Worm (Caenorhabditis elegans) whole organism, mixed stage, embryonic: Measurements from ENCODE around the gene fnta-1.
A peak's percentile ranks its signal among the peaks of the same experiment; 100 is the strongest.

ENCODE experiments used
- M03D4.4 ChIP-seq: sonication (generic microtip); optimal IDR thresholded peaks from 2 replicates; lab custom pipeline; 2017; ENCODE audit warnings: mild to moderate bottlenecking, missing genetic modification characterization, missing compliant biosample characterization
- bed-3 ChIP-seq: fragments of 200-800 bp; sonication (Bioruptor generic); optimal IDR thresholded peaks from 3 replicates; lab custom pipeline; 2018; ENCODE audit warnings: mild to moderate bottlenecking, missing genetic modification characterization, moderate library complexity, missing compliant biosample characterization
- ceh-39 ChIP-seq: fragments of 150-350 bp; optimal IDR thresholded peaks from 2 replicates; lab custom pipeline; 2014; ENCODE audit warnings: missing biosample characterization, missing genetic modification characterization
- ceh-43 ChIP-seq: fragments of 200-800 bp; sonication (Bioruptor generic); optimal IDR thresholded peaks from 2 replicates; lab custom pipeline; 2018; ENCODE audit warnings: mild to moderate bottlenecking, missing genetic modification characterization, moderate library complexity, missing compliant biosample characterization
- ceh-83 ChIP-seq: fragments of 200-800 bp; sonication (Bioruptor generic); optimal IDR thresholded peaks from 2 replicates; lab custom pipeline; 2018; ENCODE audit warnings: mild to moderate bottlenecking, missing genetic modification characterization, missing compliant biosample characterization
- ces-1 ChIP-seq: fragments of 150-350 bp; optimal IDR thresholded peaks from 2 replicates; lab custom pipeline; 2014; ENCODE audit warnings: missing biosample characterization, missing genetic modification reagents, missing genetic modification characterization
- drap-1 ChIP-seq: fragments of 200-800 bp; sonication (Bioruptor generic); optimal IDR thresholded peaks from 3 replicates; lab custom pipeline; 2018; ENCODE audit warnings: mild to moderate bottlenecking, missing genetic modification characterization, missing compliant biosample characterization
- elt-1 ChIP-seq: sonication (generic microtip); optimal IDR thresholded peaks from 2 replicates; lab custom pipeline; 2017; ENCODE audit warnings: missing genetic modification characterization, mild to moderate bottlenecking, missing compliant biosample characterization, antibody characterized with exemption, moderate library complexity, borderline replicate concordance; ENCODE audit not compliant: insufficient read depth
- elt-3 ChIP-seq: fragments of 150-350 bp; optimal IDR thresholded peaks from 2 replicates; lab custom pipeline; 2014; ENCODE audit warnings: missing biosample characterization, missing genetic modification characterization
- hlh-1 ChIP-seq: fragments of 150-350 bp; optimal IDR thresholded peaks from 2 replicates; lab custom pipeline; 2014; ENCODE audit warnings: missing biosample characterization, missing genetic modification reagents, missing genetic modification characterization
- lin-13 ChIP-seq: fragments of 150-350 bp; optimal IDR thresholded peaks from 2 replicates; lab custom pipeline; 2014; ENCODE audit warnings: missing biosample characterization, missing genetic modification characterization
- lsy-2 ChIP-seq: fragments of 150-350 bp; optimal IDR thresholded peaks from 2 replicates; lab custom pipeline; 2014; ENCODE audit warnings: missing biosample characterization, missing genetic modification characterization
- mab-5 ChIP-seq: fragments of 150-350 bp; optimal IDR thresholded peaks from 2 replicates; lab custom pipeline; 2014; ENCODE audit warnings: missing biosample characterization, missing genetic modification characterization
- mep-1 ChIP-seq: fragments of 150-350 bp; optimal IDR thresholded peaks from 2 replicates; lab custom pipeline; 2017; ENCODE audit warnings: missing biosample characterization, missing genetic modification reagents, missing genetic modification characterization, inconsistent platforms
- mls-2 ChIP-seq: sonication (generic microtip); optimal IDR thresholded peaks from 2 replicates; lab custom pipeline; 2016; ENCODE audit warnings: mild to moderate bottlenecking, missing genetic modification characterization, moderate library complexity, missing compliant biosample characterization
- nhr-2 ChIP-seq: fragments of 150-350 bp; optimal IDR thresholded peaks from 2 replicates; lab custom pipeline; 2014; ENCODE audit warnings: missing biosample characterization, missing genetic modification characterization
- nhr-237 ChIP-seq: fragments of 150-350 bp; optimal IDR thresholded peaks from 2 replicates; lab custom pipeline; 2014; ENCODE audit warnings: missing biosample characterization, missing genetic modification characterization
- nhr-28 ChIP-seq: fragments of 150-350 bp; optimal IDR thresholded peaks from 2 replicates; lab custom pipeline; 2014; ENCODE audit warnings: missing biosample characterization, missing genetic modification characterization
- nhr-76 ChIP-seq: sonication (generic microtip); optimal IDR thresholded peaks from 2 replicates; lab custom pipeline; 2017; ENCODE audit warnings: missing biosample characterization, missing genetic modification characterization
- pha-4 ChIP-seq: fragments of 150-350 bp; optimal IDR thresholded peaks from 2 replicates; lab custom pipeline; 2018; ENCODE audit warnings: missing biosample characterization, missing genetic modification reagents, missing genetic modification characterization
- sem-2 ChIP-seq: fragments of 200-800 bp; sonication (Bioruptor generic); optimal IDR thresholded peaks from 2 replicates; lab custom pipeline; 2018; ENCODE audit warnings: mild to moderate bottlenecking, missing genetic modification characterization, missing compliant biosample characterization
- snpc-4 ChIP-seq: fragments of 150-350 bp; optimal IDR thresholded peaks from 2 replicates; lab custom pipeline; 2014; ENCODE audit warnings: missing biosample characterization, missing genetic modification characterization
- sptf-1 ChIP-seq: sonication (generic microtip); optimal IDR thresholded peaks from 2 replicates; lab custom pipeline; 2017; ENCODE audit warnings: mild to moderate bottlenecking, missing genetic modification characterization, moderate library complexity, missing compliant biosample characterization
- tbx-8 ChIP-seq: fragments of 200-800 bp; sonication (Bioruptor generic); optimal IDR thresholded peaks from 2 replicates; lab custom pipeline; 2018; ENCODE audit warnings: mild to moderate bottlenecking, missing genetic modification characterization, moderate library complexity, missing compliant biosample characterization
- unc-120 ChIP-seq: sonication (generic microtip); optimal IDR thresholded peaks from 2 replicates; lab custom pipeline; 2017; ENCODE audit warnings: missing genetic modification characterization, missing compliant biosample characterization; ENCODE audit not compliant: poor library complexity, severe bottlenecking
- unc-39 ChIP-seq: fragments of 150-350 bp; optimal IDR thresholded peaks from 2 replicates; lab custom pipeline; 2014; ENCODE audit warnings: missing biosample characterization, missing genetic modification characterization
- unc-62 ChIP-seq: fragments of 150-350 bp; optimal IDR thresholded peaks from 2 replicates; lab custom pipeline; 2014; ENCODE audit warnings: missing biosample characterization, missing genetic modification reagents, missing genetic modification characterization
- zip-8 ChIP-seq: fragments of 150-350 bp; optimal IDR thresholded peaks from 2 replicates; lab custom pipeline; 2014; ENCODE audit warnings: missing biosample characterization, missing genetic modification characterization
- ztf-11 ChIP-seq: fragments of 150-350 bp; optimal IDR thresholded peaks from 2 replicates; lab custom pipeline; 2014; ENCODE audit warnings: missing biosample characterization, missing genetic modification characterization

fnta-1 gene

ce11 chrIV:240257-240754 lies at the start of gene fnta-1, which contains the start of gene cogc-8:
fnta-1 (minus strand) TSS chrIV:240307.
cogc-8 (plus strand) TSS chrIV:240451.
- TF ChIP-seq sptf-1 (no peak), lin-13 (tag; lab: Kevin White, UChicago) (peak; percentile 3), ces-1 (peak; percentile 37), lsy-2 (tag; lab: Kevin White, UChicago) (peak; percentile 32)

DNA sequence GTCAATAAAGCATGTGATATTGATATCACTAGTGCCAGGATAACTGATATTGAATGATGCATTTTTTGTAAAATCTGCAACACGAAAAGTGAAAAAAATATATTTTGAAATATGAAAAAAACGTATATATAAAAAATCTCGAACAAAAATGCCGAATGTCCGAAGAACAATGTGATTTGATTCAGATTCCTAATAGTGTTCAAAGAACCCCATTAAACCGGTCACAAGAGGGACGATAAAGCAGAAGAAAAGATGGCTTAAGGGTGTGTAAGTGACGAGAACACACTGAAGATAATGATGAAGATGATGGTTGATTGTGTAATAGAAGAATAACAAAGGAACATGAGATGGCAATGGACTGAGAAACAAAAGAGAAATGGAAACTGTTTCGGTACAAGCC lies 47.9 kb upstream of the fnta-1 start, which contains the start of gene T21D12.14:
Gene T21D12.14, minus strand, starts transcription at position 101 of the 400 bp plus-strand sequence.
- TF ChIP-seq drap-1 (GFP tag; lab: Kevin White, UChicago) (no peak), nhr-2 (no peak)

- no peak for TF ChIP-seq unc-120 (tag; lab: Kevin White, UChicago)
- no peak for TF ChIP-seq bed-3 (GFP tag; lab: Kevin White, UChicago)
- TF ChIP-seq unc-62 = no peak
- no peak for TF ChIP-seq mab-5 (tag; lab: Kevin White, UChicago)
- no peak for TF ChIP-seq snpc-4 (tag; lab: Kevin White, UChicago)
- no peak for TF ChIP-seq ztf-11 (tag; lab: Kevin White, UChicago)
- TF ChIP-seq mep-1 (tag; lab: Kevin White, UChicago) = no peak
- TF ChIP-seq tbx-8 = no peak
- no peak for TF ChIP-seq zip-8 (tag; lab: Kevin White, UChicago)
- no peak for TF ChIP-seq sptf-1
Measured at ce11 chrIV:283347-283746, 43.2 kb upstream of the fnta-1 start, which contains the start of gene best-19. best-19 (plus strand) TSS chrIV:283647.

DNA sequence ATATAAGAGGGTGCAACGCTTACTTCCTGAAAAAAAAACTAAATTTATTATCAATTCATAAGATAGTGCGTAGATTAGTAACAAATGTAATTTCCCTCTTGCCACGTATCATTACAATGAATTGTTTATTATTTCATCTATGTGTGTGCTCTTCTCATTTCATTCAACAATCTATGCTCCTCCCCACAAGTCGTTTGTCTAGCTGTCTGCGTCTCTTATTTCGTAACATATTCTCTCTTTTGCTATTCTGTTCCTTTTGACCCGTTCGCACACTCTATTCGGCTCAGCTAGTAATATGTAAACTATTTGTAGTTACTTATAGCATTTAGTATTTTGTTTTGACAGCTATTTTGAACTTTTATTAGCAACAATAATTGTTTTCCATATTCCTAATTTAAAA lies 41.9 kb upstream of the fnta-1 start:
- TF ChIP-seq sem-2 (no peak), ceh-83 (no peak), elt-1 (no peak), nhr-2 (no peak), unc-120 (tag; lab: Kevin White, UChicago) (peak; percentile 56), ces-1 (peak; percentile 14), nhr-76 (tag; lab: Kevin White, UChicago) (no peak), mep-1 (tag; lab: Kevin White, UChicago) (no peak)

ce11 chrIV:278284-278683 lies 38.2 kb upstream of the fnta-1 start:
- TF ChIP-seq drap-1 (GFP tag; lab: Kevin White, UChicago) (no peak), nhr-76 (tag; lab: Kevin White, UChicago) (no peak), mep-1 (tag; lab: Kevin White, UChicago) (no peak), M03D4.4 (tag; lab: Kevin White, UChicago) (no peak), elt-1 (no peak), hlh-1 (tag; lab: Kevin White, UChicago) (no peak), ceh-83 (no peak), ceh-43 (GFP tag; lab: Kevin White, UChicago) (no peak), lin-13 (tag; lab: Kevin White, UChicago) (no peak), bed-3 (GFP tag; lab: Kevin White, UChicago) (no peak), elt-3 (tag; lab: Kevin White, UChicago) (no peak), mls-2 (tag; lab: Kevin White, UChicago) (no peak), tbx-8 (no peak)

DNA sequence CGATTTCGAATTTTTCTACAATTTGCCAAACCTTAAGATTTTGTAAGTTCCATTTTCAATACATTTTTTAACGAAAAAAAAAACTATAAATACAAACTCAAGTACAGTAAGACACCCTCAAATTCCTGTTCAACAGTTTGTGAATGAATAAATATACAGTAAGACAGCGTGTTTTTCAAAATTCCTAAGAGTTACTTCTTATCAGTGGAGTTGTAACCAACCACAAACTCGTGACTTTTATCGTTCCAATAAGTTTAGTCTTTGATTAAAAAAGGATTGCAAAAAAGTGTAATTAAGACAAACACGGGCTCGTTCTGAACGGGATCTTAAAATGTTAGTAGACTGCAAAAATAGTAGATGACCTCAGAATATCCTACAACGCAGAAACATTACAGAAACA lies 35.0 kb upstream of the fnta-1 start:
- TF ChIP-seq pha-4 (no peak), snpc-4 (tag; lab: Kevin White, UChicago) (no peak), nhr-76 (tag; lab: Kevin White, UChicago) (no peak), elt-1 (no peak), ceh-39 (tag; lab: Kevin White, UChicago) (no peak), mls-2 (tag; lab: Kevin White, UChicago) (no peak), bed-3 (GFP tag; lab: Kevin White, UChicago) (no peak), tbx-8 (no peak), unc-39 (tag; lab: Kevin White, UChicago) (no peak), nhr-2 (no peak), nhr-237 (no peak), nhr-28 (no peak)
- TF ChIP-seq, all 35 proteins: peak for 0
